Worm (Caenorhabditis elegans): Measurements from ENCODE around the gene dif-1.

ce11 chrIV:7516167-7516566 lies 36.6 kb downstream of the dif-1 start, which contains the start of the genes R05G6.9 and R05G6.3:
- no peak for TF ChIP-seq unc-130 (GFP tag; optimal IDR thresholded peaks at IDR 0.05)
- no peak for TF ChIP-seq mcd-1 (GFP tag; IDR thresholded peaks at IDR 0.05)
- no peak for TF ChIP-seq ceh-79 (tag; optimal IDR thresholded peaks at IDR 0.05)
- no peak for TF ChIP-seq madf-8 (GFP tag; conservative IDR thresholded peaks at IDR 0.05)
- TF ChIP-seq somi-1 (GFP tag; optimal IDR thresholded peaks at IDR 0.05): no peak
- TF ChIP-seq lin-40 (tag; optimal IDR thresholded peaks at IDR 0.05): no peak
- TF ChIP-seq ama-1 (optimal IDR thresholded peaks at IDR 0.05): no peak
- no peak for TF ChIP-seq ama-1 (GFP tag; optimal IDR thresholded peaks at IDR 0.05)
- no peak for TF ChIP-seq F10E7.11 (tag; optimal IDR thresholded peaks at IDR 0.05)
- TF ChIP-seq aptf-3 (GFP tag; IDR thresholded peaks at IDR 0.05): no peak
- no peak for TF ChIP-seq athp-1 (tag; optimal IDR thresholded peaks at IDR 0.05)
- no peak for TF ChIP-seq let-607 (tag; optimal IDR thresholded peaks at IDR 0.05)
- no peak for TF ChIP-seq lag-1 (GFP tag; IDR thresholded peaks at IDR 0.05)
- TF ChIP-seq fkh-3 (tag; optimal IDR thresholded peaks at IDR 0.05): no peak
